Fruit fly (Drosophila melanogaster) whole organism, embryonic: Measurements from ENCODE around the gene ckd.

Experiments used
- Aef1 ChIP-seq: fragments of 200-800 bp; sonication (Bioruptor generic); IDR thresholded peaks from 3 replicates; pipeline ENCODE4 v1.3.6; 2022; ENCODE audit warnings: missing biosample characterization, missing genetic modification characterization
- Bgb ChIP-seq: fragments of 200-800 bp; sonication (Bioruptor generic); IDR thresholded peaks from 2 replicates; pipeline ENCODE4 v1.3.6; 2022; ENCODE audit warnings: missing biosample characterization, missing genetic modification characterization; ENCODE audit not compliant: partially characterized antibody
- CG1024 ChIP-seq: fragments of 200-800 bp; sonication (Bioruptor generic); IDR thresholded peaks from 2 replicates; pipeline ENCODE4 v1.3.6; 2022; ENCODE audit warnings: missing biosample characterization, missing genetic modification characterization
- CG10274 ChIP-seq: fragments of 200-800 bp; sonication (Bioruptor generic); optimal IDR thresholded peaks from 3 replicates; lab custom pipeline; 2017; ENCODE audit warnings: missing biosample characterization, mild to moderate bottlenecking, missing genetic modification characterization
- CG10654 ChIP-seq: fragments of 200-800 bp; sonication (Bioruptor generic); optimal IDR thresholded peaks from 2 replicates; lab custom pipeline; 2016; ENCODE audit warnings: missing biosample characterization, missing genetic modification characterization
- CG12236 ChIP-seq: fragments of 200-800 bp; sonication (Bioruptor generic); optimal IDR thresholded peaks from 2 replicates; lab custom pipeline; 2016; ENCODE audit warnings: missing biosample characterization, missing genetic modification characterization
- CG12659 ChIP-seq: fragments of 200-800 bp; sonication (Bioruptor generic); optimal IDR thresholded peaks from 3 replicates; lab custom pipeline; 2017; ENCODE audit warnings: mild to moderate bottlenecking, missing biosample characterization, missing genetic modification reagents, missing genetic modification characterization
- CG14014 ChIP-seq: fragments of 200-800 bp; sonication (Bioruptor generic); IDR thresholded peaks from 2 replicates; pipeline ENCODE4 v1.3.6; 2022; ENCODE audit warnings: missing biosample characterization, missing genetic modification characterization
- CG15696 ChIP-seq: fragments of 200-800 bp; sonication (Bioruptor generic); optimal IDR thresholded peaks from 2 replicates; lab custom pipeline; 2019; ENCODE audit warnings: missing biosample characterization, mild to moderate bottlenecking, missing genetic modification characterization, moderate library complexity
- CG17359 ChIP-seq: fragments of 200-800 bp; sonication (Bioruptor generic); optimal IDR thresholded peaks from 3 replicates; lab custom pipeline; 2018; ENCODE audit warnings: missing biosample characterization, mild to moderate bottlenecking, missing genetic modification characterization, moderate library complexity
- CG17829 ChIP-seq: fragments of 200-800 bp; optimal IDR thresholded peaks from 2 replicates; lab custom pipeline; 2019; ENCODE audit warnings: missing biosample characterization, mild to moderate bottlenecking, missing genetic modification characterization, moderate library complexity
- CG1792 ChIP-seq: fragments of 200-800 bp; sonication (Bioruptor generic); optimal IDR thresholded peaks from 2 replicates; lab custom pipeline; 2016; ENCODE audit warnings: missing biosample characterization, missing genetic modification characterization
- CG18764 ChIP-seq: fragments of 200-800 bp; sonication (Bioruptor generic); optimal IDR thresholded peaks from 3 replicates; lab custom pipeline; 2016; ENCODE audit warnings: missing biosample characterization, missing genetic modification characterization
- CG2712 ChIP-seq: fragments of 200-800 bp; optimal IDR thresholded peaks from 3 replicates; lab custom pipeline; 2019; ENCODE audit warnings: missing biosample characterization, mild to moderate bottlenecking, missing genetic modification characterization, moderate library complexity
- CG2875 ChIP-seq: fragments of 200-800 bp; sonication (Bioruptor generic); optimal IDR thresholded peaks from 2 replicates; lab custom pipeline; 2017; ENCODE audit warnings: missing biosample characterization, mild to moderate bottlenecking, missing genetic modification characterization, missing genetic modification reagents
- CG34376 ChIP-seq: fragments of 200-800 bp; sonication (Bioruptor generic); optimal IDR thresholded peaks from 2 replicates; lab custom pipeline; 2018; ENCODE audit warnings: missing biosample characterization, mild to moderate bottlenecking, missing genetic modification characterization
- CG3847 ChIP-seq: fragments of 200-800 bp; sonication (Bioruptor generic); IDR thresholded peaks from 2 replicates; pipeline ENCODE4 v1.3.6; 2022; ENCODE audit warnings: missing biosample characterization, missing genetic modification characterization
- CG3995 ChIP-seq: fragments of 200-800 bp; sonication (Bioruptor generic); optimal IDR thresholded peaks from 3 replicates; lab custom pipeline; 2016; ENCODE audit warnings: missing biosample characterization, missing genetic modification characterization
- CG42726 ChIP-seq: fragments of 200-800 bp; sonication (Bioruptor generic); IDR thresholded peaks from 2 replicates; pipeline ENCODE4 v1.3.6; 2022; ENCODE audit warnings: missing biosample characterization, missing genetic modification characterization; ENCODE audit not compliant: partially characterized antibody
- CG4360 ChIP-seq: fragments of 200-800 bp; sonication (Bioruptor generic); IDR thresholded peaks from 2 replicates; pipeline ENCODE4 v1.3.6; 2022; ENCODE audit warnings: missing biosample characterization, missing genetic modification characterization
- CG4730 ChIP-seq: fragments of 200-800 bp; sonication (Bioruptor generic); IDR thresholded peaks from 2 replicates; pipeline ENCODE4 v1.3.6; 2022; ENCODE audit warnings: missing biosample characterization, missing genetic modification characterization
- CG4820 ChIP-seq: fragments of 200-800 bp; sonication (Bioruptor generic); optimal IDR thresholded peaks from 3 replicates; lab custom pipeline; 2016; ENCODE audit warnings: missing biosample characterization, missing genetic modification characterization
- CG8388 ChIP-seq: fragments of 200-800 bp; sonication (Bioruptor generic); optimal IDR thresholded peaks from 2 replicates; lab custom pipeline; 2019; ENCODE audit warnings: missing biosample characterization, mild to moderate bottlenecking, missing genetic modification characterization, moderate library complexity
- CG9932 ChIP-seq: fragments of 200-800 bp; sonication (Bioruptor generic); IDR thresholded peaks from 2 replicates; pipeline ENCODE4 v1.3.6; 2022; ENCODE audit warnings: missing biosample characterization, missing genetic modification characterization
- Dbx ChIP-seq: fragments of 200-800 bp; sonication (Bioruptor generic); IDR thresholded peaks from 3 replicates; pipeline ENCODE4 v1.3.6; 2022; ENCODE audit warnings: missing biosample characterization, missing genetic modification characterization
- HHEX ChIP-seq: fragments of 200-800 bp; sonication (Bioruptor generic); optimal IDR thresholded peaks from 3 replicates; lab custom pipeline; 2017; ENCODE audit warnings: missing biosample characterization, mild to moderate bottlenecking, missing genetic modification characterization, missing genetic modification reagents
- Jarid2 ChIP-seq: fragments of 200-800 bp; sonication (Bioruptor generic); optimal IDR thresholded peaks from 3 replicates; lab custom pipeline; 2017; ENCODE audit warnings: mild to moderate bottlenecking, missing biosample characterization, missing genetic modification reagents, missing genetic modification characterization
- MBD-R2 ChIP-seq: fragments of 200-800 bp; sonication (Bioruptor generic); IDR thresholded peaks from 2 replicates; pipeline ENCODE4 v1.3.6; 2022; ENCODE audit warnings: missing biosample characterization, missing genetic modification characterization
- MTF-1 ChIP-seq: fragments of 200-800 bp; sonication (Bioruptor generic); optimal IDR thresholded peaks from 2 replicates; lab custom pipeline; 2018; ENCODE audit warnings: missing biosample characterization, mild to moderate bottlenecking, missing genetic modification characterization, borderline replicate concordance
- NFAT ChIP-seq: fragments of 200-800 bp; sonication (Bioruptor generic); IDR thresholded peaks from 2 replicates; pipeline ENCODE4 v1.3.6; 2022; ENCODE audit warnings: missing biosample characterization, missing genetic modification characterization
- Oaz ChIP-seq: fragments of 200-800 bp; sonication (Bioruptor generic); IDR thresholded peaks from 2 replicates; pipeline ENCODE4 v1.3.6; 2022; ENCODE audit warnings: missing biosample characterization, missing genetic modification characterization
- Scr ChIP-seq: fragments of 200-800 bp; sonication (Bioruptor generic); IDR thresholded peaks from 2 replicates; pipeline ENCODE4 v1.3.6; 2022; ENCODE audit warnings: missing biosample characterization, missing genetic modification characterization; ENCODE audit not compliant: partially characterized antibody
- Six4 ChIP-seq: fragments of 200-800 bp; sonication (Bioruptor generic); optimal IDR thresholded peaks from 2 replicates; lab custom pipeline; 2016; ENCODE audit warnings: missing biosample characterization, missing genetic modification characterization
- Xbp1 ChIP-seq: fragments of 200-800 bp; sonication (Bioruptor generic); optimal IDR thresholded peaks from 3 replicates; lab custom pipeline; 2016; ENCODE audit warnings: missing biosample characterization, mild to moderate bottlenecking, missing genetic modification characterization
- ase ChIP-seq: fragments of 200-800 bp; sonication (Bioruptor generic); IDR thresholded peaks from 3 replicates; pipeline ENCODE4 v1.3.6; 2022; ENCODE audit warnings: missing biosample characterization, missing genetic modification characterization
- bcd ChIP-seq: fragments of 200-800 bp; sonication (Bioruptor generic); optimal IDR thresholded peaks from 2 replicates; lab custom pipeline; 2017; ENCODE audit warnings: missing biosample characterization, mild to moderate bottlenecking, missing genetic modification characterization
- dmrt11E ChIP-seq: fragments of 200-800 bp; sonication (Bioruptor generic); optimal IDR thresholded peaks from 3 replicates; lab custom pipeline; 2018; ENCODE audit warnings: missing biosample characterization, mild to moderate bottlenecking, missing genetic modification characterization, moderate library complexity
- gcm ChIP-seq: fragments of 200-800 bp; sonication (Bioruptor generic); optimal IDR thresholded peaks from 2 replicates; lab custom pipeline; 2019; ENCODE audit warnings: missing biosample characterization, mild to moderate bottlenecking, missing genetic modification characterization, moderate library complexity
- ind ChIP-seq: fragments of 200-800 bp; sonication (Bioruptor generic); optimal IDR thresholded peaks from 3 replicates; lab custom pipeline; 2016; ENCODE audit warnings: missing biosample characterization, missing genetic modification characterization
- nerfin-1 ChIP-seq: fragments of 200-800 bp; sonication (Bioruptor generic); optimal IDR thresholded peaks from 3 replicates; lab custom pipeline; 2019; ENCODE audit warnings: missing biosample characterization, mild to moderate bottlenecking, missing genetic modification characterization, moderate library complexity
- onecut ChIP-seq: fragments of 200-800 bp; sonication (Bioruptor generic); IDR thresholded peaks from 2 replicates; pipeline ENCODE4 v1.3.6; 2022; ENCODE audit warnings: missing biosample characterization, missing genetic modification characterization
- otp ChIP-seq: fragments of 200-800 bp; sonication (Bioruptor generic); IDR thresholded peaks from 3 replicates; pipeline ENCODE4, ENCODE4 v1.3.6; 2022; ENCODE audit warnings: missing biosample characterization, missing genetic modification characterization
- p53 ChIP-seq: fragments of 200-800 bp; sonication (Bioruptor generic); optimal IDR thresholded peaks from 2 replicates; lab custom pipeline; 2016; ENCODE audit warnings: missing biosample characterization, missing genetic modification characterization
- phol ChIP-seq: fragments of 200-800 bp; sonication (Bioruptor generic); optimal IDR thresholded peaks from 3 replicates; lab custom pipeline; 2018; ENCODE audit warnings: missing biosample characterization, mild to moderate bottlenecking, missing genetic modification characterization, moderate library complexity
- sc ChIP-seq, 3 experiments: fragments of >200 bp in 2 of 3; fragments of 200-800 bp in 1 of 3; sonication (Bioruptor generic) in 1 of 3; optimal IDR thresholded peaks; 2 replicates in 2 of 3; 3 replicates in 1 of 3; lab custom pipeline; 2017; ENCODE audit warnings: mild to moderate bottlenecking in 1 of 3, missing biosample characterization in 1 of 3, missing genetic modification characterization in 1 of 3, missing genetic modification reagents in 1 of 3
- slp2 ChIP-seq: fragments of 200-800 bp; sonication (Bioruptor generic); optimal IDR thresholded peaks from 2 replicates; lab custom pipeline; 2016; ENCODE audit warnings: missing biosample characterization, missing genetic modification characterization
- sob ChIP-seq: fragments of 200-800 bp; sonication (Bioruptor generic); IDR thresholded peaks from 2 replicates; pipeline ENCODE4 v1.3.6; 2022; ENCODE audit warnings: missing biosample characterization, missing genetic modification characterization
- stwl ChIP-seq: fragments of 200-800 bp; sonication (Bioruptor generic); optimal IDR thresholded peaks from 3 replicates; lab custom pipeline; 2018; ENCODE audit warnings: missing biosample characterization, mild to moderate bottlenecking, missing genetic modification characterization, moderate library complexity
- ttk ChIP-seq: fragments of 200-800 bp; sonication (Bioruptor generic); IDR thresholded peaks from 2 replicates; pipeline ENCODE4 v2.1.2; 2022; ENCODE audit warnings: missing biosample characterization, missing genetic modification characterization

The ckd gene

dm6 chr3L:3288414-3288813 lies 30.7 kb downstream of the ckd start (continued):
- TF ChIP-seq CG9932 (GFP tag; lab: Robert Waterston, UW) (peak; percentile 59), CG2875 (GFP tag; lab: Kevin White, UChicago) (no peak), HHEX (GFP tag; lab: Kevin White, UChicago) (peak; percentile 4), CG1024 (GFP tag; lab: Robert Waterston, UW) (peak; percentile 67), gcm (no peak), ttk (peak; percentile 44), onecut (peak; percentile 46), Xbp1 (GFP tag; lab: Kevin White, UChicago) (peak; percentile 31), CG34376 (GFP tag; lab: Kevin White, UChicago) (no peak), CG3995 (GFP tag; lab: Kevin White, UChicago) (no peak), otp (peak; percentile 12; the same call in 1 of the 3 replicates), ase (peak; percentile 57; the same call in 1 of the 3 replicates), CG17829 (tag; lab: Kevin White, UChicago) (peak; percentile 46), CG14014 (peak; percentile 44; the same call in 1 of the 2 replicates), CG1792 (GFP tag; lab: Kevin White, UChicago) (no peak), CG8388 (no peak), CG18764 (GFP tag; lab: Kevin White, UChicago) (peak; percentile 12), nerfin-1 (no peak), dmrt11E (tag; lab: Kevin White, UChicago) (no peak), Scr (no peak), CG10654 (GFP tag; lab: Kevin White, UChicago) (peak; percentile 35), Aef1 (GFP tag; lab: Robert Waterston, UW) (peak; percentile 34; the same call in 1 of the 3 replicates), p53 (GFP tag; lab: Kevin White, UChicago) (no peak), CG12236 (GFP tag; lab: Kevin White, UChicago) (no peak), CG12659 (GFP tag; lab: Kevin White, UChicago) (no peak), CG10274 (no peak), bcd (no peak), Oaz (GFP tag; lab: Robert Waterston, UW) (peak; percentile 36; the same call in 1 of the 2 replicates), CG4730 (peak; percentile 58; the same call in 1 of the 2 replicates), CG4360 (peak; percentile 24; the same call in 1 of the 2 replicates), Dbx (peak; percentile 50; the same call in 1 of the 3 replicates), CG42726 (GFP tag; lab: Robert Waterston, UW) (peak; percentile 33; the same call in 1 of the 2 replicates), CG15696 (tag; lab: Kevin White, UChicago) (peak; percentile 18), MBD-R2 (GFP tag; lab: Robert Waterston, UW) (peak; percentile 18; the same call in 1 of the 2 replicates), Bgb (GFP tag; lab: Robert Waterston, UW) (0 out of 2 replicates have a peak, but pooled peaks have one; percentile 33), CG2712 (tag; lab: Kevin White, UChicago) (peak; percentile 49), CG17359 (peak; percentile 55), slp2 (no peak), ind (peak; percentile 29), NFAT (GFP tag; lab: Robert Waterston, UW) (peak; percentile 84), CG3847 (GFP tag; lab: Robert Waterston, UW) (peak; percentile 28; the same call in 1 of the 2 replicates), MTF-1 (GFP tag; lab: Kevin White, UChicago) (peak; percentile 32), sob (GFP tag; lab: Robert Waterston, UW) (peak; percentile 53; the same call in 1 of the 2 replicates), stwl (tag; lab: Kevin White, UChicago) (peak; percentile 74), CG4820 (GFP tag; lab: Kevin White, UChicago) (peak; percentile 34), Six4 (GFP tag; lab: Kevin White, UChicago) (peak; percentile 42), phol (tag; lab: Kevin White, UChicago) (peak; percentile 21), Jarid2 (GFP tag; lab: Kevin White, UChicago) (peak; percentile 4), sc (optimal IDR thresholded peaks at IDR 0.05; lab: Kevin White, UChicago) (no peak), sc (GFP tag; optimal IDR thresholded peaks at IDR 0.05; lab: Kevin White, UChicago) (no peak)
